Fruit fly (Drosophila melanogaster) whole organism: ENCODE measurements around the gene AstA-R1.
A peak's percentile ranks its signal among the peaks of the same experiment; 100 is the strongest.

Experiments
- CG8478 ChIP-seq: fragments of >200 bp; optimal IDR thresholded peaks from 2 replicates; lab custom pipeline; 2018; ENCODE audit warnings: inconsistent platforms
- Dll ChIP-seq: fragments of >200 bp; optimal IDR thresholded peaks from 2 replicates; lab custom pipeline; 2017
- EcR ChIP-seq, 2 experiments: fragments of >200 bp; optimal IDR thresholded peaks; 2 replicates each; lab custom pipeline; 2017; ENCODE audit warnings: missing biosample characterization in 2 of 2, missing genetic modification characterization in 2 of 2, missing genetic modification reagents in 2 of 2
- pan ChIP-seq: fragments of >200 bp; optimal IDR thresholded peaks from 2 replicates; lab custom pipeline; 2017
- psq ChIP-seq: fragments of >200 bp; optimal IDR thresholded peaks from 2 replicates; lab custom pipeline; 2017
- usp ChIP-seq: fragments of >200 bp; optimal IDR thresholded peaks from 2 replicates; lab custom pipeline; 2017; ENCODE audit warnings: missing biosample characterization, missing genetic modification characterization, mixed read lengths

The AstA-R1 gene

dm6 chrX:3573438-3574250, 692 bp upstream of the AstA-R1 start, which contains the start of gene CG2875:
TSS of gene CG2875 (minus strand) at chrX:3573622.
- no peak for TF ChIP-seq EcR (GFP tag; optimal IDR thresholded peaks at IDR 0.05; lab: Kevin White, UChicago)
- TF ChIP-seq usp (GFP tag; lab: Kevin White, UChicago) = no peak
- no peak for TF ChIP-seq CG8478
- TF ChIP-seq psq (lab: Kevin White, UChicago) = no peak
- no peak for TF ChIP-seq Dll (lab: Kevin White, UChicago)
- no peak for TF ChIP-seq pan (lab: Kevin White, UChicago)

dm6 chrX:3581244-3581643, 6.9 kb downstream of the AstA-R1 start:
- TF ChIP-seq EcR (GFP tag; optimal IDR thresholded peaks at IDR 0.05; lab: Kevin White, UChicago) (no peak), pan (lab: Kevin White, UChicago) (no peak), usp (GFP tag; lab: Kevin White, UChicago) (no peak), psq (lab: Kevin White, UChicago) (no peak), CG8478 (no peak), Dll (lab: Kevin White, UChicago) (no peak)

- TF ChIP-seq pan (lab: Kevin White, UChicago) (no peak), psq (lab: Kevin White, UChicago) (no peak), Dll (lab: Kevin White, UChicago) (no peak), CG8478 (no peak), EcR (GFP tag; optimal IDR thresholded peaks at IDR 0.05; lab: Kevin White, UChicago) (no peak), usp (GFP tag; lab: Kevin White, UChicago) (no peak)
These were observed 11.9 kb downstream of the AstA-R1 start for dm6 chrX:3586278-3586677.

dm6 chrX:3594245-3594644, 19.9 kb downstream of the AstA-R1 start:
- no peak for TF ChIP-seq CG8478
- TF ChIP-seq usp (GFP tag; lab: Kevin White, UChicago) = no peak

dm6 chrX:3667199-3667671, 92.9 kb downstream of the AstA-R1 start, which contains the start of gene Ilp7:
TSS of gene Ilp7 (plus strand) at chrX:3667621.
- no peak for TF ChIP-seq Dll (lab: Kevin White, UChicago)
- no peak for TF ChIP-seq psq (lab: Kevin White, UChicago)
- no peak for TF ChIP-seq CG8478
- TF ChIP-seq EcR (GFP tag; optimal IDR thresholded peaks at IDR 0.05; lab: Kevin White, UChicago) = no peak
- TF ChIP-seq pan (lab: Kevin White, UChicago) = no peak
- TF ChIP-seq usp (GFP tag; lab: Kevin White, UChicago) = no peak

- TF ChIP-seq usp (GFP tag; lab: Kevin White, UChicago) = no peak
- TF ChIP-seq EcR (GFP tag; optimal IDR thresholded peaks at IDR 0.05; lab: Kevin White, UChicago) = no peak
- no peak for TF ChIP-seq Dll (lab: Kevin White, UChicago)
- TF ChIP-seq CG8478 = no peak
- TF ChIP-seq psq (lab: Kevin White, UChicago) = no peak
- TF ChIP-seq pan (lab: Kevin White, UChicago) = no peak
These were observed 97.2 kb downstream of the AstA-R1 start, which contains the start of the genes Parg and Mnt for dm6 chrX:3671469-3672094. TSS of gene Parg (minus strand) at chrX:3671502. TSS of gene Mnt (plus strand) at chrX:3671801.

dm6 chrX:3672095-3672995, 98.0 kb downstream of the AstA-R1 start:
- TF ChIP-seq Dll (lab: Kevin White, UChicago) (peak; percentile 1), EcR (GFP tag; optimal IDR thresholded peaks at IDR 0.05; lab: Kevin White, UChicago) (no peak), psq (lab: Kevin White, UChicago) (no peak)

dm6 chrX:3673710-3674344, 99.5 kb downstream of the AstA-R1 start:
- TF ChIP-seq psq (lab: Kevin White, UChicago) = no peak
- peak in 1 of 2 experiments; percentile 72 for TF ChIP-seq EcR (GFP tag; optimal IDR thresholded peaks at IDR 0.05; lab: Kevin White, UChicago)

- TF ChIP-seq usp (GFP tag; lab: Kevin White, UChicago) = no peak
- TF ChIP-seq EcR (GFP tag; optimal IDR thresholded peaks at IDR 0.05; lab: Kevin White, UChicago) = no peak
- no peak for TF ChIP-seq pan (lab: Kevin White, UChicago)
- no peak for TF ChIP-seq CG8478
- TF ChIP-seq psq (lab: Kevin White, UChicago) = no peak
- no peak for TF ChIP-seq Dll (lab: Kevin White, UChicago)
These were observed 100.5 kb downstream of the AstA-R1 start for dm6 chrX:3674829-3675228.

dm6 chrX:3675538-3675937, 101.2 kb downstream of the AstA-R1 start:
- no peak for TF ChIP-seq EcR (GFP tag; optimal IDR thresholded peaks at IDR 0.05; lab: Kevin White, UChicago)
- TF ChIP-seq CG8478 = no peak
- no peak for TF ChIP-seq usp (GFP tag; lab: Kevin White, UChicago)
- TF ChIP-seq pan (lab: Kevin White, UChicago) = no peak
- TF ChIP-seq Dll (lab: Kevin White, UChicago) = no peak
